Fruit fly (Drosophila melanogaster) whole organism, adult: ENCODE data around the gene fzy.

Experiments
- CG11617 ChIP-seq: fragments of 200-800 bp; sonication (Bioruptor generic); optimal IDR thresholded peaks from 2 replicates; lab custom pipeline; 2017; ENCODE audit warnings: mild to moderate bottlenecking, missing biosample characterization, missing genetic modification reagents, missing genetic modification characterization
- CG12768 ChIP-seq: fragments of 200-800 bp; sonication (Bioruptor generic); optimal IDR thresholded peaks from 2 replicates; lab custom pipeline; 2017; ENCODE audit warnings: missing biosample characterization, missing genetic modification characterization, mild to moderate bottlenecking, moderate library complexity, missing genetic modification reagents
- CG14711 ChIP-seq: fragments of 200-800 bp; sonication (Bioruptor generic); optimal IDR thresholded peaks from 2 replicates; lab custom pipeline; 2018; ENCODE audit warnings: missing biosample characterization, mild to moderate bottlenecking, missing genetic modification characterization, moderate library complexity
- CG1620 ChIP-seq: fragments of 200-800 bp; sonication (Bioruptor generic); optimal IDR thresholded peaks from 2 replicates; lab custom pipeline; 2016; ENCODE audit warnings: missing biosample characterization, missing genetic modification characterization
- CG33017 ChIP-seq: fragments of 200-800 bp; sonication (Bioruptor generic); optimal IDR thresholded peaks from 2 replicates; lab custom pipeline; 2018; ENCODE audit warnings: missing biosample characterization, mild to moderate bottlenecking, missing genetic modification characterization, moderate library complexity
- CG5204 ChIP-seq: fragments of 200-800 bp; sonication (Bioruptor generic); optimal IDR thresholded peaks from 2 replicates; lab custom pipeline; 2016; ENCODE audit warnings: missing biosample characterization, missing genetic modification characterization
- CG7045 ChIP-seq: fragments of 200-800 bp; sonication (Bioruptor generic); optimal IDR thresholded peaks from 2 replicates; lab custom pipeline; 2017; ENCODE audit warnings: missing biosample characterization, mild to moderate bottlenecking, missing genetic modification characterization
- CG7101 ChIP-seq: fragments of 200-800 bp; sonication (Bioruptor generic); optimal IDR thresholded peaks from 2 replicates; lab custom pipeline; 2018; ENCODE audit warnings: missing biosample characterization, mild to moderate bottlenecking, missing genetic modification characterization, moderate library complexity
- Clk ChIP-seq: fragments of 200-800 bp; sonication (Bioruptor generic); optimal IDR thresholded peaks from 2 replicates; lab custom pipeline; 2017; ENCODE audit warnings: missing biosample characterization, missing genetic modification characterization
- Crg-1 ChIP-seq: fragments of 200-800 bp; sonication (Bioruptor generic); optimal IDR thresholded peaks from 2 replicates; lab custom pipeline; 2016; ENCODE audit warnings: missing biosample characterization, missing genetic modification characterization
- Hr96 ChIP-seq: fragments of 200-800 bp; sonication (Bioruptor generic); optimal IDR thresholded peaks from 2 replicates; lab custom pipeline; 2016; ENCODE audit warnings: missing biosample characterization, missing genetic modification characterization
- Mnt ChIP-seq: fragments of 200-800 bp; sonication (Bioruptor generic); optimal IDR thresholded peaks from 2 replicates; lab custom pipeline; 2016; ENCODE audit warnings: missing biosample characterization, mild to moderate bottlenecking, missing genetic modification characterization
- bab1 ChIP-seq: fragments of 200-800 bp; sonication (Bioruptor generic); optimal IDR thresholded peaks from 3 replicates; lab custom pipeline; 2019; ENCODE audit warnings: missing biosample characterization, mild to moderate bottlenecking, missing genetic modification characterization, moderate library complexity
- cic ChIP-seq: fragments of 200-800 bp; sonication (Bioruptor generic); optimal IDR thresholded peaks from 2 replicates; lab custom pipeline; 2017; ENCODE audit warnings: missing biosample characterization, mild to moderate bottlenecking, missing genetic modification characterization, moderate library complexity
- cnc ChIP-seq, 2 experiments: fragments of >200 bp; optimal IDR thresholded peaks; 2 replicates each; lab custom pipeline; 2017
- kay ChIP-seq: fragments of 200-800 bp; sonication (Bioruptor generic); peaks from one replicate; lab custom pipeline; 2016; ENCODE audit warnings: missing biosample characterization, missing genetic modification characterization, borderline replicate concordance
- ovo ChIP-seq: fragments of 200-800 bp; sonication (Bioruptor generic); optimal IDR thresholded peaks from 2 replicates; lab custom pipeline; 2016; ENCODE audit warnings: missing biosample characterization, missing genetic modification characterization
- pad ChIP-seq: fragments of 200-800 bp; sonication (Bioruptor generic); optimal IDR thresholded peaks from 3 replicates; lab custom pipeline; 2017; ENCODE audit warnings: missing biosample characterization, missing genetic modification characterization, mild to moderate bottlenecking, moderate library complexity, missing genetic modification reagents
- tj ChIP-seq: fragments of 200-800 bp; sonication (Bioruptor generic); optimal IDR thresholded peaks from 3 replicates; lab custom pipeline; 2017; ENCODE audit warnings: missing biosample characterization, mild to moderate bottlenecking, missing genetic modification characterization, moderate library complexity
- toe ChIP-seq: fragments of 200-800 bp; sonication (Bioruptor generic); optimal IDR thresholded peaks from 2 replicates; lab custom pipeline; 2016; ENCODE audit warnings: missing biosample characterization, missing genetic modification characterization

The fzy gene

dm6 chr2L:16269232-16270134, 41.3 kb upstream of the fzy start:
- TF ChIP-seq CG12768 (peak; percentile 93), CG7045 (GFP tag; lab: Kevin White, UChicago) (peak; percentile 92), Clk (GFP tag; lab: Kevin White, UChicago) (peak; percentile 52), CG11617 (GFP tag; lab: Kevin White, UChicago) (peak; percentile 98), Hr96 (GFP tag; lab: Kevin White, UChicago) (peak; percentile 89), toe (GFP tag; lab: Kevin White, UChicago) (no peak), Mnt (GFP tag; lab: Kevin White, UChicago) (peak; percentile 99), CG1620 (GFP tag; lab: Kevin White, UChicago) (peak; percentile 32), bab1 (GFP tag; lab: Kevin White, UChicago) (peak; percentile 92), ovo (GFP tag; lab: Kevin White, UChicago) (peak; percentile 86), pad (GFP tag; lab: Kevin White, UChicago) (peak; percentile 100), tj (GFP tag; lab: Kevin White, UChicago) (peak; percentile 85), cic (peak; percentile 99), CG33017 (peak; percentile 85), Crg-1 (peak; percentile 84), cnc (optimal IDR thresholded peaks at IDR 0.05; lab: Kevin White, UChicago) (no peak), CG7101 (peak; percentile 94), CG5204 (no peak), kay (peak; percentile 99), CG14711 (tag; lab: Kevin White, UChicago) (peak; percentile 65)

dm6 chr2L:16270667-16271485, 39.9 kb upstream of the fzy start:
- TF ChIP-seq CG11617 (GFP tag; lab: Kevin White, UChicago) (peak; percentile 31), CG14711 (tag; lab: Kevin White, UChicago) (peak; percentile 45), Crg-1 (no peak), CG12768 (peak; percentile 4), ovo (GFP tag; lab: Kevin White, UChicago) (peak; percentile 67), CG33017 (no peak), tj (GFP tag; lab: Kevin White, UChicago) (peak; percentile 34), kay (peak; percentile 85), pad (GFP tag; lab: Kevin White, UChicago) (no peak), Hr96 (GFP tag; lab: Kevin White, UChicago) (no peak), toe (GFP tag; lab: Kevin White, UChicago) (peak; percentile 46), cnc (optimal IDR thresholded peaks at IDR 0.05; lab: Kevin White, UChicago) (no peak), Mnt (GFP tag; lab: Kevin White, UChicago) (no peak), CG5204 (no peak), CG7045 (GFP tag; lab: Kevin White, UChicago) (peak; percentile 17), bab1 (GFP tag; lab: Kevin White, UChicago) (peak; percentile 22), Clk (GFP tag; lab: Kevin White, UChicago) (no peak), CG7101 (peak; percentile 50), cic (no peak), CG1620 (GFP tag; lab: Kevin White, UChicago) (peak; percentile 15)

dm6 chr2L:16271486-16271806, 39.3 kb upstream of the fzy start:
- TF ChIP-seq tj (GFP tag; lab: Kevin White, UChicago) (no peak), CG5204 (no peak), CG11617 (GFP tag; lab: Kevin White, UChicago) (no peak), toe (GFP tag; lab: Kevin White, UChicago) (no peak), Mnt (GFP tag; lab: Kevin White, UChicago) (peak; percentile 85), CG7045 (GFP tag; lab: Kevin White, UChicago) (no peak), Clk (GFP tag; lab: Kevin White, UChicago) (no peak), ovo (GFP tag; lab: Kevin White, UChicago) (no peak), CG33017 (no peak), cic (peak; percentile 95), pad (GFP tag; lab: Kevin White, UChicago) (peak; percentile 73), Hr96 (GFP tag; lab: Kevin White, UChicago) (no peak), CG1620 (GFP tag; lab: Kevin White, UChicago) (no peak), CG12768 (no peak), cnc (optimal IDR thresholded peaks at IDR 0.05; lab: Kevin White, UChicago) (no peak), Crg-1 (no peak), CG14711 (tag; lab: Kevin White, UChicago) (no peak), CG7101 (no peak), bab1 (GFP tag; lab: Kevin White, UChicago) (no peak), kay (peak; percentile 62)

dm6 chr2L:16272730-16273129, 38.0 kb upstream of the fzy start:
- TF ChIP-seq CG12768 = peak; percentile 17
- peak; percentile 56 for TF ChIP-seq ovo (GFP tag; lab: Kevin White, UChicago)
- TF ChIP-seq CG1620 (GFP tag; lab: Kevin White, UChicago) = peak; percentile 11
- no peak for TF ChIP-seq bab1 (GFP tag; lab: Kevin White, UChicago)
- TF ChIP-seq tj (GFP tag; lab: Kevin White, UChicago) = no peak
- TF ChIP-seq CG11617 (GFP tag; lab: Kevin White, UChicago) = no peak
- TF ChIP-seq CG33017 = no peak
- no peak for TF ChIP-seq Hr96 (GFP tag; lab: Kevin White, UChicago)
- TF ChIP-seq toe (GFP tag; lab: Kevin White, UChicago) = peak; percentile 31
- peak; percentile 33 for TF ChIP-seq Mnt (GFP tag; lab: Kevin White, UChicago)
- TF ChIP-seq CG5204 = no peak
- no peak for TF ChIP-seq CG7045 (GFP tag; lab: Kevin White, UChicago)
- TF ChIP-seq CG7101 = peak; percentile 60
- TF ChIP-seq Crg-1 = no peak
- peak; percentile 8 for TF ChIP-seq pad (GFP tag; lab: Kevin White, UChicago)
- TF ChIP-seq kay = peak; percentile 86
- peak; percentile 82 for TF ChIP-seq cic
- no peak for TF ChIP-seq cnc (optimal IDR thresholded peaks at IDR 0.05; lab: Kevin White, UChicago)
- no peak for TF ChIP-seq Clk (GFP tag; lab: Kevin White, UChicago)
- peak; percentile 28 for TF ChIP-seq CG14711 (tag; lab: Kevin White, UChicago)
